Worm (Caenorhabditis elegans) whole organism, midembryonic: ENCODE data around the gene K09E4.1.

Experiments
- T22C8.4 ChIP-seq: fragments of 200-800 bp; sonication (Bioruptor generic); IDR thresholded peaks from 2 replicates; pipeline ENCODE4 v1.3.6; 2022; ENCODE audit warnings: missing genetic modification characterization, missing compliant biosample characterization
- cog-1 ChIP-seq: sonication (generic microtip); optimal IDR thresholded peaks from 2 replicates; lab custom pipeline; 2016; ENCODE audit warnings: missing genetic modification characterization, missing compliant biosample characterization
- flt-1 ChIP-seq: fragments of 200-800 bp; sonication (Bioruptor generic); IDR thresholded peaks from 2 replicates; pipeline ENCODE4 v1.3.6; 2022; ENCODE audit warnings: missing genetic modification characterization, missing compliant biosample characterization
- klf-2 ChIP-seq: fragments of 200-800 bp; sonication (Bioruptor generic); conservative IDR thresholded peaks from 2 replicates; pipeline ENCODE4 v1.3.6; 2022; ENCODE audit warnings: missing genetic modification reagents, missing genetic modification characterization, missing compliant biosample characterization
- med-1 ChIP-seq: sonication (generic microtip); optimal IDR thresholded peaks from 2 replicates; lab custom pipeline; 2017; ENCODE audit warnings: missing genetic modification characterization, mild to moderate bottlenecking, missing compliant biosample characterization, antibody characterized with exemption, missing genetic modification reagents; ENCODE audit not compliant: insufficient read depth
- ref-1 ChIP-seq: fragments of 200-800 bp; sonication (Bioruptor generic); conservative IDR thresholded peaks from 2 replicates; pipeline ENCODE4 v1.3.6; 2022; ENCODE audit warnings: missing genetic modification reagents, missing genetic modification characterization, missing compliant biosample characterization
- tab-1 ChIP-seq: fragments of 200-800 bp; sonication (Bioruptor generic); IDR thresholded peaks from 2 replicates; pipeline ENCODE4 v1.3.6; 2022; ENCODE audit warnings: missing genetic modification characterization, missing compliant biosample characterization
- ztf-23 ChIP-seq: fragments of 200-800 bp; sonication (Bioruptor generic); IDR thresholded peaks from 2 replicates; pipeline ENCODE4 v1.3.6; 2022; ENCODE audit warnings: missing genetic modification reagents, missing genetic modification characterization, missing compliant biosample characterization
- ztf-29 ChIP-seq: fragments of 200-800 bp; sonication (Bioruptor generic); IDR thresholded peaks from 2 replicates; pipeline ENCODE4 v1.3.6; 2022; ENCODE audit warnings: missing genetic modification reagents, missing genetic modification characterization, missing compliant biosample characterization

The K09E4.1 gene

ce11 chrII:14173176-14173575, 35.5 kb downstream of the K09E4.1 start:
- TF ChIP-seq T22C8.4 (GFP tag; lab: Robert Waterston, UW) (no peak), flt-1 (GFP tag; lab: Robert Waterston, UW) (no peak), ref-1 (GFP tag; lab: Robert Waterston, UW) (no peak), tab-1 (GFP tag; lab: Robert Waterston, UW) (no peak), klf-2 (GFP tag; lab: Robert Waterston, UW) (no peak), med-1 (no peak), ztf-23 (GFP tag; lab: Robert Waterston, UW) (no peak), cog-1 (tag; lab: Kevin White, UChicago) (no peak), ztf-29 (no peak)

ce11 chrII:14175099-14175498, 37.5 kb downstream of the K09E4.1 start, which contains the start of gene Y48B6A.5:
Gene Y48B6A.5 (minus strand): TSS chrII:14175199.
- no peak for TF ChIP-seq T22C8.4 (GFP tag; lab: Robert Waterston, UW)
- no peak for TF ChIP-seq cog-1 (tag; lab: Kevin White, UChicago)
- TF ChIP-seq ref-1 (GFP tag; lab: Robert Waterston, UW): no peak
- no peak for TF ChIP-seq ztf-29
- TF ChIP-seq flt-1 (GFP tag; lab: Robert Waterston, UW): no peak
- no peak for TF ChIP-seq tab-1 (GFP tag; lab: Robert Waterston, UW)

- TF ChIP-seq tab-1 (GFP tag; lab: Robert Waterston, UW): 0 out of 2 replicates have a peak, but pooled peaks have one; percentile 54
- TF ChIP-seq ztf-23 (GFP tag; lab: Robert Waterston, UW): no peak
- no peak for TF ChIP-seq med-1
- no peak for TF ChIP-seq ztf-29
- no peak for TF ChIP-seq klf-2 (GFP tag; lab: Robert Waterston, UW)
- TF ChIP-seq T22C8.4 (GFP tag; lab: Robert Waterston, UW): no peak
- TF ChIP-seq ref-1 (GFP tag; lab: Robert Waterston, UW): no peak
- no peak for TF ChIP-seq flt-1 (GFP tag; lab: Robert Waterston, UW)
Measured at ce11 chrII:14176642-14177041, 39.0 kb downstream of the K09E4.1 start.

ce11 chrII:14178233-14178969, 40.8 kb downstream of the K09E4.1 start, which contains the start of gene efhd-1:
Gene efhd-1 (plus strand): TSS chrII:14178814.
- no peak for TF ChIP-seq tab-1 (GFP tag; lab: Robert Waterston, UW)
- no peak for TF ChIP-seq flt-1 (GFP tag; lab: Robert Waterston, UW)
- no peak for TF ChIP-seq cog-1 (tag; lab: Kevin White, UChicago)
- no peak for TF ChIP-seq ref-1 (GFP tag; lab: Robert Waterston, UW)
- TF ChIP-seq T22C8.4 (GFP tag; lab: Robert Waterston, UW): no peak
- no peak for TF ChIP-seq ztf-29
- TF ChIP-seq klf-2 (GFP tag; lab: Robert Waterston, UW): no peak
- TF ChIP-seq ztf-23 (GFP tag; lab: Robert Waterston, UW): no peak
- TF ChIP-seq med-1: no peak

- TF ChIP-seq ztf-29 (no peak), med-1 (no peak), T22C8.4 (GFP tag; lab: Robert Waterston, UW) (no peak), cog-1 (tag; lab: Kevin White, UChicago) (no peak), klf-2 (GFP tag; lab: Robert Waterston, UW) (no peak), ztf-23 (GFP tag; lab: Robert Waterston, UW) (no peak), tab-1 (GFP tag; lab: Robert Waterston, UW) (no peak), ref-1 (GFP tag; lab: Robert Waterston, UW) (no peak), flt-1 (GFP tag; lab: Robert Waterston, UW) (no peak)
Measured at ce11 chrII:14186937-14187336, 49.3 kb downstream of the K09E4.1 start.

ce11 chrII:14187456-14187855, 49.8 kb downstream of the K09E4.1 start:
- no peak for TF ChIP-seq cog-1 (tag; lab: Kevin White, UChicago)
- TF ChIP-seq flt-1 (GFP tag; lab: Robert Waterston, UW): no peak
